Worm (Caenorhabditis elegans) whole organism, L2 larva: Measurements from ENCODE around the gene pqn-71.

Source experiments
- C34F6.9 ChIP-seq: fragments of 150-350 bp; optimal IDR thresholded peaks from 2 replicates; lab custom pipeline; 2014; ENCODE audit warnings: missing biosample characterization, missing genetic modification characterization
- F13H6.1 ChIP-seq: sonication (generic microtip); optimal IDR thresholded peaks from 2 replicates; lab custom pipeline; 2016; ENCODE audit warnings: missing genetic modification characterization, missing compliant biosample characterization
- Y55F3AM.14 ChIP-seq: fragments of 200-800 bp; sonication (Bioruptor generic); optimal IDR thresholded peaks from 2 replicates; lab custom pipeline; 2018; ENCODE audit warnings: mild to moderate bottlenecking, missing genetic modification characterization, missing compliant biosample characterization
- ZK546.5 ChIP-seq: sonication (generic microtip); optimal IDR thresholded peaks from 2 replicates; lab custom pipeline; 2017; ENCODE audit warnings: missing biosample characterization, missing genetic modification characterization
- alr-1 ChIP-seq: fragments of 150-350 bp; optimal IDR thresholded peaks from 2 replicates; lab custom pipeline; 2014; ENCODE audit warnings: missing biosample characterization, missing genetic modification characterization
- aly-2 ChIP-seq: fragments of 150-350 bp; optimal IDR thresholded peaks from 2 replicates; lab custom pipeline; 2014; ENCODE audit warnings: missing biosample characterization, missing genetic modification characterization
- ama-1 ChIP-seq: fragments of 150-350 bp; optimal IDR thresholded peaks from 2 replicates; lab custom pipeline; 2018; ENCODE audit warnings: inconsistent platforms
- ceh-16 ChIP-seq: fragments of 150-350 bp; optimal IDR thresholded peaks from 2 replicates; lab custom pipeline; 2014; ENCODE audit warnings: missing biosample characterization, missing genetic modification characterization
- crh-2 ChIP-seq: sonication (generic microtip); optimal IDR thresholded peaks from 2 replicates; lab custom pipeline; 2017; ENCODE audit warnings: missing biosample characterization, missing genetic modification characterization
- dmd-4 ChIP-seq: sonication (generic microtip); optimal IDR thresholded peaks from 2 replicates; lab custom pipeline; 2017; ENCODE audit warnings: missing biosample characterization, missing genetic modification characterization
- egl-27 ChIP-seq: sonication (generic microtip); optimal IDR thresholded peaks from 3 replicates; lab custom pipeline; 2017; ENCODE audit warnings: missing biosample characterization, missing genetic modification reagents, missing genetic modification characterization
- elt-1 ChIP-seq: fragments of 150-350 bp; optimal IDR thresholded peaks from 2 replicates; lab custom pipeline; 2014; ENCODE audit warnings: missing biosample characterization, missing genetic modification characterization
- elt-3 ChIP-seq: sonication (generic microtip); optimal IDR thresholded peaks from 2 replicates; lab custom pipeline; 2017; ENCODE audit warnings: missing biosample characterization, missing genetic modification characterization
- fos-1 ChIP-seq: fragments of 150-350 bp; optimal IDR thresholded peaks from 2 replicates; lab custom pipeline; 2014; ENCODE audit warnings: missing biosample characterization, missing genetic modification characterization
- gmeb-1 ChIP-seq: fragments of 150-350 bp; optimal IDR thresholded peaks from 2 replicates; lab custom pipeline; 2014; ENCODE audit warnings: missing biosample characterization, missing genetic modification characterization
- lin-13 ChIP-seq: fragments of 150-350 bp; optimal IDR thresholded peaks from 2 replicates; lab custom pipeline; 2014; ENCODE audit warnings: missing biosample characterization, missing genetic modification reagents, missing genetic modification characterization
- mab-5 ChIP-seq: fragments of 150-350 bp; optimal IDR thresholded peaks from 2 replicates; lab custom pipeline; 2014; ENCODE audit warnings: missing biosample characterization, missing genetic modification characterization
- mbf-1 ChIP-seq: sonication (generic microtip); optimal IDR thresholded peaks from 2 replicates; lab custom pipeline; 2017; ENCODE audit warnings: missing biosample characterization, missing genetic modification characterization
- mdl-1 ChIP-seq, 2 experiments: fragments of 150-350 bp in 1 of 2; sonication (generic microtip) in 1 of 2; optimal IDR thresholded peaks; 2 replicates each; lab custom pipeline; 2017; ENCODE audit warnings: missing biosample characterization in 2 of 2, missing genetic modification characterization in 2 of 2
- nhr-11 ChIP-seq: fragments of 150-350 bp; optimal IDR thresholded peaks from 2 replicates; lab custom pipeline; 2014; ENCODE audit warnings: missing biosample characterization, missing genetic modification characterization
- nhr-12 ChIP-seq: fragments of 150-350 bp; optimal IDR thresholded peaks from 2 replicates; lab custom pipeline; 2014; ENCODE audit warnings: missing biosample characterization, missing genetic modification characterization
- nhr-21 ChIP-seq: fragments of 150-350 bp; optimal IDR thresholded peaks from 2 replicates; lab custom pipeline; 2014; ENCODE audit warnings: missing biosample characterization, missing genetic modification characterization
- nhr-23 ChIP-seq: fragments of 150-350 bp; optimal IDR thresholded peaks from 2 replicates; lab custom pipeline; 2014; ENCODE audit warnings: missing biosample characterization, missing genetic modification reagents, missing genetic modification characterization
- nhr-77 ChIP-seq: fragments of 150-350 bp; optimal IDR thresholded peaks from 2 replicates; lab custom pipeline; 2014; ENCODE audit warnings: missing biosample characterization, missing genetic modification characterization
- peb-1 ChIP-seq: fragments of 150-350 bp; optimal IDR thresholded peaks from 2 replicates; lab custom pipeline; 2014; ENCODE audit warnings: missing biosample characterization, missing genetic modification characterization
- sem-4 ChIP-seq: fragments of 150-350 bp; optimal IDR thresholded peaks from 2 replicates; lab custom pipeline; 2014; ENCODE audit warnings: missing biosample characterization, missing genetic modification reagents, missing genetic modification characterization
- skn-1 ChIP-seq: sonication (generic microtip); optimal IDR thresholded peaks from 2 replicates; lab custom pipeline; 2017; ENCODE audit warnings: missing biosample characterization, missing genetic modification characterization
- sma-3 ChIP-seq: sonication (generic microtip); optimal IDR thresholded peaks from 2 replicates; lab custom pipeline; 2016; ENCODE audit warnings: missing genetic modification reagents, missing genetic modification characterization, missing compliant biosample characterization
- sma-9 ChIP-seq, 2 experiments: fragments of 150-350 bp in 1 of 2; sonication (generic microtip) in 1 of 2; optimal IDR thresholded peaks; 2 replicates each; lab custom pipeline; 2014 to 2016; ENCODE audit warnings: missing genetic modification characterization in 2 of 2, mild to moderate bottlenecking in 1 of 2, missing biosample characterization in 1 of 2, missing compliant biosample characterization in 1 of 2, missing genetic modification reagents in 1 of 2, moderate library complexity in 1 of 2
- snpc-4 ChIP-seq: fragments of 150-350 bp; optimal IDR thresholded peaks from 2 replicates; lab custom pipeline; 2014; ENCODE audit warnings: missing biosample characterization, missing genetic modification characterization
- unc-55 ChIP-seq: fragments of 150-350 bp; sonication (generic microtip); optimal IDR thresholded peaks from 3 replicates; lab custom pipeline; 2014; ENCODE audit warnings: missing biosample characterization, missing genetic modification reagents, missing genetic modification characterization
- unc-62 ChIP-seq: fragments of 150-350 bp; optimal IDR thresholded peaks from 2 replicates; lab custom pipeline; 2014; ENCODE audit warnings: missing biosample characterization, missing genetic modification reagents, missing genetic modification characterization
- zag-1 ChIP-seq: fragments of 150-350 bp; optimal IDR thresholded peaks from 2 replicates; lab custom pipeline; 2014; ENCODE audit warnings: missing biosample characterization, missing genetic modification characterization
- ztf-1 ChIP-seq: fragments of 200-800 bp; sonication (Bioruptor generic); conservative IDR thresholded peaks from 2 replicates; pipeline ENCODE4 v1.3.6; 2022; ENCODE audit warnings: missing genetic modification characterization, missing compliant biosample characterization
- ztf-11 ChIP-seq: sonication (generic microtip); optimal IDR thresholded peaks from 2 replicates; lab custom pipeline; 2017; ENCODE audit warnings: missing biosample characterization, missing genetic modification characterization

pqn-71 gene

ce11 chrV:15448865-15449264, 16.6 kb upstream of the pqn-71 start, which contains the start of gene T26H5.14:
Gene T26H5.14, plus strand, starts transcription at chrV:15449165.
- TF ChIP-seq skn-1 (tag; lab: Kevin White, UChicago) (no peak), dmd-4 (tag; lab: Kevin White, UChicago) (no peak), aly-2 (tag; lab: Kevin White, UChicago) (no peak), ceh-16 (tag; lab: Kevin White, UChicago) (no peak)

- no peak for TF ChIP-seq snpc-4 (tag; lab: Kevin White, UChicago)
- no peak for TF ChIP-seq ztf-1 (GFP tag; lab: Robert Waterston, UW)
- TF ChIP-seq mbf-1 (tag; lab: Kevin White, UChicago) = no peak
- TF ChIP-seq elt-3 (tag; lab: Kevin White, UChicago) = no peak
- TF ChIP-seq sma-9 (GFP tag; optimal IDR thresholded peaks at IDR 0.05; lab: Kevin White, UChicago) = no peak
- TF ChIP-seq sma-9 (tag; optimal IDR thresholded peaks at IDR 0.05; lab: Kevin White, UChicago) = no peak
- TF ChIP-seq zag-1 (tag; lab: Kevin White, UChicago) = no peak
- TF ChIP-seq lin-13 = no peak
- no peak for TF ChIP-seq unc-55 (GFP tag; lab: Kevin White, UChicago)
These were observed 14.1 kb upstream of the pqn-71 start, which contains the start of gene srw-33 for ce11 chrV:15451421-15451820. Gene srw-33, minus strand, starts transcription at chrV:15451521.

DNA sequence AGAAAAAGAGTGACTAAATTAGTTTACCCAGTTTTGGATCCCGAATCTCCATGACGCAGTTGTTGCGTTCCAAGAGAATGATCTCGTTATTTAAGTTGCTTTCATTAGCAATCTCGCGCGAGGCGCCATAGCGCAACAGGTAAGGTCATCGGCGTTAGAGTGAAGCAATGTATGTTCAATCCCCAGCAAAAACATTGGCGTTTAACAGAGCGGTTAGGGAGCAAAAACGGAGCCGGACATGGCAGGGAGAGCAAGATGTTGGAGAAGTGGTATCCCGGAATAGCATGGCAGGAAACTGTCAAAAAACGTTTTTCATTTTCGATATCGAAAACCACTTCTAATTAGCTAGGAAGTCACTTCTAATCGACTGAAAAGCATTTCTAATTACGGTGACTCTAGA, 11.2 kb upstream of the pqn-71 start:
- TF ChIP-seq peb-1 (tag; lab: Kevin White, UChicago) = no peak
- TF ChIP-seq C34F6.9 (tag; lab: Kevin White, UChicago) = no peak
- no peak for TF ChIP-seq skn-1 (tag; lab: Kevin White, UChicago)
- TF ChIP-seq alr-1 = no peak
- TF ChIP-seq sem-4 = no peak
- no peak for TF ChIP-seq ama-1
- TF ChIP-seq mdl-1 (tag; optimal IDR thresholded peaks at IDR 0.05; lab: Kevin White, UChicago) = no peak
- no peak for TF ChIP-seq nhr-21 (tag; lab: Kevin White, UChicago)
- TF ChIP-seq Y55F3AM.14 (GFP tag; lab: Kevin White, UChicago) = no peak
- no peak for TF ChIP-seq mab-5 (tag; lab: Kevin White, UChicago)
- no peak for TF ChIP-seq nhr-12 (tag; lab: Kevin White, UChicago)
- no peak for TF ChIP-seq nhr-11 (tag; lab: Kevin White, UChicago)
- TF ChIP-seq nhr-77 (tag; lab: Kevin White, UChicago) = no peak
- TF ChIP-seq fos-1 = no peak
- TF ChIP-seq dmd-4 (tag; lab: Kevin White, UChicago) = no peak
- no peak for TF ChIP-seq ztf-11 (tag; lab: Kevin White, UChicago)
- no peak for TF ChIP-seq sma-3 (GFP tag; lab: Kevin White, UChicago)
- TF ChIP-seq nhr-23 (tag; lab: Kevin White, UChicago) = no peak
- TF ChIP-seq gmeb-1 (tag; lab: Kevin White, UChicago) = no peak
- TF ChIP-seq unc-55 (GFP tag; lab: Kevin White, UChicago) = no peak
- TF ChIP-seq, all 48 proteins: peak for 0

DNA sequence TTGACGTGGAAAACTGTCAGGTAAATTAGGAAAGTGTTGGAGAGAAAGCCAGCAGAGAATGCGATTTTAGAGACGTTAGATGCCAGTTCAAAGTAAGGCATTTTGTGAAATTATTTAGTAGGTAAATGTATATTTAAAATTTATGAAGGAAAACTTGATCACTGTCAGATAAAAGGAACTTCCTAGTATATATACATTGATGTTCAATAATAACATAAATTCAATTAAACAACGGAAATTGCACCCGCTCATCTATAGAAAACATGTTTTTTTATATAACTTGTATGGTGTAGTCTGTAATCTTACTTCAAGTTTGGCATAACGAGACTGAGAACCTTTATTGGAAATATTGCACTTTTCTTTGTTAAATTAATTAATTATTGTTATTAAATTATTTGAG, 6.4 kb upstream of the pqn-71 start, which contains the start of gene str-71:
Gene str-71 (minus strand): TSS at position 101 of the 400 bp plus-strand sequence.
- no peak for TF ChIP-seq F13H6.1 (tag; lab: Kevin White, UChicago)

- TF ChIP-seq peb-1 (tag; lab: Kevin White, UChicago) (no peak), crh-2 (tag; lab: Kevin White, UChicago) (no peak), gmeb-1 (tag; lab: Kevin White, UChicago) (no peak), nhr-21 (tag; lab: Kevin White, UChicago) (no peak), skn-1 (tag; lab: Kevin White, UChicago) (no peak), unc-62 (GFP tag; lab: Kevin White, UChicago) (no peak), ceh-16 (tag; lab: Kevin White, UChicago) (no peak), lin-13 (no peak), mbf-1 (tag; lab: Kevin White, UChicago) (no peak), elt-1 (tag; lab: Kevin White, UChicago) (no peak), ZK546.5 (tag; lab: Kevin White, UChicago) (no peak), elt-3 (tag; lab: Kevin White, UChicago) (no peak), egl-27 (tag; lab: Kevin White, UChicago) (no peak)
These were observed 1.1 kb upstream of the pqn-71 start, which contains the start of gene rocf-1 for ce11 chrV:15464402-15464801. Gene rocf-1, minus strand, starts transcription at chrV:15464502.
